Fruit fly (Drosophila melanogaster) S2 (cell line): ENCODE measurements around the gene CG14441.

ENCODE experiments used
- CG8478 ChIP-seq: fragments of >200 bp; optimal IDR thresholded peaks from 2 replicates; lab custom pipeline; 2018
- CTCF ChIP-seq, 2 experiments: fragments of >200 bp; optimal IDR thresholded peaks; 2 replicates each; lab custom pipeline; 2018

DNA sequence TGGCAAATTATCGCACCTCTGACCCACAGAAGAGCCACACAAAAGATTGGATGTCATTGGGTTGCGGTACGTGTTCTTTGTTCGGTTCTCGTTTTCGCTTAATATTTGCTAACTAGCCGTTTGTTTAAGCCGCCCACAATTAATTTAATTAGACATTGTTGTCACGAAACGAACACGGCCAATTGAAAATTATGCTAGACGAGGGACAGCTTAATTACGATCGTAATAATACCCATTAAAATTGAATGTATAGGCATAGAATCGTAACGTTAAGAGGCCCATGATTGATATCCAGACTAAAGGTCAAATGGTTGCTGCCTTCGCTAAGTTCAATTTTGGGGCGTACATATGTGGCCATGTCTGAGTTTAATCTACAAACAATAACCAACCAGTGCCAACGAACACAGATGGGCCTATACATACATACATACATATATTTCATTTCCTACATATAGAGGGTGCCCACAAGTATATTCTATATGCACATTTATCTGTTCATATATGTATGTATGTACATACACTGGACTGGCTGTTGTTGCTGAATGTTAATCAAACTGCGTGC is 29.4 kb downstream of the CG14441 start:
- no peak for TF ChIP-seq CG8478 (lab: Kevin White, UChicago)
- peak; percentile 82 to 87 for TF ChIP-seq CTCF (optimal IDR thresholded peaks at IDR 0.05; lab: Kevin White, UChicago)
